Worm (Caenorhabditis elegans) whole organism, L4/young adult: ENCODE measurements around the gene C54D10.13.

ENCODE experiments used
- dao-5 ChIP-seq: sonication (generic microtip); optimal IDR thresholded peaks from 2 replicates; lab custom pipeline; 2016; ENCODE audit warnings: missing genotype, missing genetic modification characterization, moderate library complexity, missing compliant biosample characterization
- him-1 ChIP-seq: sonication (generic microtip); optimal IDR thresholded peaks from 2 replicates; lab custom pipeline; 2016; ENCODE audit warnings: missing genotype, missing genetic modification reagents, missing genetic modification characterization, missing compliant biosample characterization

- TF ChIP-seq dao-5 (tag; lab: Kevin White, UChicago): no peak
- no peak for TF ChIP-seq him-1
These were observed 1.0 kb upstream of the C54D10.13 start for ce11 chrV:12433105-12433504.
